Fruit fly (Drosophila melanogaster) whole organism, embryonic: ENCODE measurements around the gene alphaKap4.
A peak's percentile ranks its signal among the peaks of the same experiment; 100 is the strongest.

Source experiments
- CG10462 ChIP-seq: fragments of 200-800 bp; sonication (Bioruptor generic); optimal IDR thresholded peaks from 2 replicates; lab custom pipeline; 2016; ENCODE audit warnings: missing biosample characterization, missing genetic modification characterization
- CG10565 ChIP-seq: fragments of 200-800 bp; sonication (Bioruptor generic); optimal IDR thresholded peaks from 3 replicates; lab custom pipeline; 2016; ENCODE audit warnings: missing biosample characterization, mild to moderate bottlenecking, missing genetic modification characterization
- CG11398 ChIP-seq: fragments of 200-800 bp; sonication (Bioruptor generic); optimal IDR thresholded peaks from 2 replicates; lab custom pipeline; 2016; ENCODE audit warnings: missing biosample characterization, missing genetic modification characterization
- CG12744 ChIP-seq: fragments of 200-800 bp; sonication (Bioruptor generic); optimal IDR thresholded peaks from 2 replicates; lab custom pipeline; 2016; ENCODE audit warnings: missing biosample characterization, missing genetic modification characterization
- CG13123 ChIP-seq: fragments of 200-800 bp; sonication (Bioruptor generic); optimal IDR thresholded peaks from 2 replicates; lab custom pipeline; 2016; ENCODE audit warnings: missing biosample characterization, missing genetic modification characterization
- CG13424 ChIP-seq: fragments of 200-800 bp; sonication (Bioruptor generic); optimal IDR thresholded peaks from 2 replicates; lab custom pipeline; 2019; ENCODE audit warnings: missing biosample characterization, mild to moderate bottlenecking, missing genetic modification characterization, moderate library complexity
- CG15479 ChIP-seq: fragments of 200-800 bp; sonication (Bioruptor generic); optimal IDR thresholded peaks from 3 replicates; lab custom pipeline; 2019; ENCODE audit warnings: missing biosample characterization, mild to moderate bottlenecking, missing genetic modification characterization, moderate library complexity
- CG16813 ChIP-seq: fragments of 200-800 bp; sonication (Bioruptor generic); IDR thresholded peaks from 3 replicates; pipeline ENCODE4 v1.3.6; 2022; ENCODE audit warnings: missing biosample characterization, missing genetic modification characterization; ENCODE audit not compliant: partially characterized antibody
- CG16863 ChIP-seq: fragments of 200-800 bp; sonication (Bioruptor generic); optimal IDR thresholded peaks from 3 replicates; lab custom pipeline; 2016; ENCODE audit warnings: missing biosample characterization, missing genetic modification characterization
- CG17802 ChIP-seq: fragments of 200-800 bp; sonication (Bioruptor generic); optimal IDR thresholded peaks from 2 replicates; lab custom pipeline; 2018; ENCODE audit warnings: missing biosample characterization, mild to moderate bottlenecking, missing genetic modification characterization, moderate library complexity
- CG18619 ChIP-seq: fragments of 200-800 bp; sonication (Bioruptor generic); optimal IDR thresholded peaks from 3 replicates; lab custom pipeline; 2017; ENCODE audit warnings: missing biosample characterization, mild to moderate bottlenecking, missing genetic modification characterization
- CG2712 ChIP-seq: fragments of 200-800 bp; optimal IDR thresholded peaks from 3 replicates; lab custom pipeline; 2019; ENCODE audit warnings: missing biosample characterization, mild to moderate bottlenecking, missing genetic modification characterization, moderate library complexity
- CG2889 ChIP-seq: fragments of 200-800 bp; sonication (Bioruptor generic); IDR thresholded peaks from 3 replicates; pipeline ENCODE4 v1.3.6; 2022; ENCODE audit warnings: missing biosample characterization, missing genetic modification characterization
- CG3281 ChIP-seq: fragments of 200-800 bp; sonication (Bioruptor generic); optimal IDR thresholded peaks from 3 replicates; lab custom pipeline; 2017; ENCODE audit warnings: missing biosample characterization, mild to moderate bottlenecking, missing genetic modification characterization
- CG3995 ChIP-seq: fragments of 200-800 bp; sonication (Bioruptor generic); optimal IDR thresholded peaks from 3 replicates; lab custom pipeline; 2016; ENCODE audit warnings: missing biosample characterization, missing genetic modification characterization
- CG4328 ChIP-seq: fragments of 200-800 bp; sonication (Bioruptor generic); optimal IDR thresholded peaks from 3 replicates; lab custom pipeline; 2017; ENCODE audit warnings: missing biosample characterization, missing genetic modification reagents, missing genetic modification characterization
- CG4820 ChIP-seq: fragments of 200-800 bp; sonication (Bioruptor generic); optimal IDR thresholded peaks from 3 replicates; lab custom pipeline; 2016; ENCODE audit warnings: missing biosample characterization, missing genetic modification characterization
- CG6254 ChIP-seq: fragments of 200-800 bp; sonication (Bioruptor generic); optimal IDR thresholded peaks from 3 replicates; lab custom pipeline; 2017; ENCODE audit warnings: mild to moderate bottlenecking, missing biosample characterization, missing genetic modification reagents, missing genetic modification characterization
- CG7372 ChIP-seq: fragments of 200-800 bp; sonication (Bioruptor generic); IDR thresholded peaks from 2 replicates; pipeline ENCODE4 v1.3.6; 2022; ENCODE audit warnings: missing biosample characterization, missing genetic modification characterization
- CG7786 ChIP-seq: fragments of 200-800 bp; sonication (Bioruptor generic); optimal IDR thresholded peaks from 2 replicates; lab custom pipeline; 2016; ENCODE audit warnings: missing biosample characterization, missing genetic modification characterization
- CG7839 ChIP-seq: fragments of 200-800 bp; sonication (Bioruptor generic); optimal IDR thresholded peaks from 3 replicates; lab custom pipeline; 2018; ENCODE audit warnings: missing biosample characterization, mild to moderate bottlenecking, missing genetic modification characterization, moderate library complexity
- CG8089 ChIP-seq: fragments of 200-800 bp; sonication (Bioruptor generic); optimal IDR thresholded peaks from 3 replicates; lab custom pipeline; 2016; ENCODE audit warnings: missing biosample characterization, missing genetic modification characterization
- CG8944 ChIP-seq: fragments of 200-800 bp; sonication (Bioruptor generic); optimal IDR thresholded peaks from 3 replicates; lab custom pipeline; 2016; ENCODE audit warnings: missing biosample characterization, missing genetic modification characterization
- Dip2 ChIP-seq: fragments of 200-800 bp; sonication (Bioruptor generic); IDR thresholded peaks from 2 replicates; pipeline ENCODE4 v1.3.6; 2022; ENCODE audit warnings: missing biosample characterization, missing genetic modification characterization
- Dll ChIP-seq: fragments of 200-800 bp; sonication (Bioruptor generic); IDR thresholded peaks from 4 replicates; pipeline ENCODE4 v1.3.6; 2022; ENCODE audit warnings: missing biosample characterization, missing genetic modification characterization; ENCODE audit not compliant: partially characterized antibody
- Eip74EF ChIP-seq, 2 experiments: fragments of 200-800 bp in 1 of 2; fragments of >200 bp in 1 of 2; sonication (Bioruptor generic) in 1 of 2; optimal IDR thresholded peaks; 2 replicates each; lab custom pipeline; 2017 to 2019; ENCODE audit warnings: missing biosample characterization in 2 of 2, missing genetic modification characterization in 2 of 2, mild to moderate bottlenecking in 1 of 2, moderate library complexity in 1 of 2
- HLH4C ChIP-seq: fragments of 200-800 bp; sonication (Bioruptor generic); IDR thresholded peaks from 3 replicates; pipeline ENCODE4 v1.3.6; 2022; ENCODE audit warnings: missing biosample characterization, missing genetic modification characterization; ENCODE audit not compliant: partially characterized antibody
- Oli ChIP-seq: fragments of 200-800 bp; sonication (Bioruptor generic); optimal IDR thresholded peaks from 2 replicates; lab custom pipeline; 2018; ENCODE audit warnings: missing biosample characterization, mild to moderate bottlenecking, missing genetic modification characterization, moderate library complexity
- Stat92E ChIP-seq, 3 experiments: fragments of >200 bp in 2 of 3; fragments of 200-800 bp in 1 of 3; sonication (Bioruptor generic) in 1 of 3; optimal IDR thresholded peaks; 2 replicates each; lab custom pipeline; 2017 to 2019; ENCODE audit warnings: missing biosample characterization in 3 of 3, missing genetic modification characterization in 3 of 3, mild to moderate bottlenecking in 1 of 3, moderate library complexity in 1 of 3
- Taf1 ChIP-seq: fragments of 200-800 bp; sonication (Bioruptor generic); IDR thresholded peaks from 2 replicates; pipeline ENCODE4 v1.3.6; 2022; ENCODE audit warnings: missing biosample characterization, missing genetic modification characterization
- aop ChIP-seq: fragments of 200-800 bp; sonication (Bioruptor generic); IDR thresholded peaks from 2 replicates; pipeline ENCODE4 v1.3.6; 2022; ENCODE audit warnings: missing biosample characterization, missing genetic modification characterization
- bab2 ChIP-seq: fragments of 200-800 bp; sonication (Bioruptor generic); optimal IDR thresholded peaks from 2 replicates; lab custom pipeline; 2016; ENCODE audit warnings: missing biosample characterization, missing genetic modification characterization
- bcd ChIP-seq: fragments of 200-800 bp; sonication (Bioruptor generic); optimal IDR thresholded peaks from 2 replicates; lab custom pipeline; 2017; ENCODE audit warnings: missing biosample characterization, mild to moderate bottlenecking, missing genetic modification characterization
- cato ChIP-seq: fragments of 200-800 bp; sonication (Bioruptor generic); optimal IDR thresholded peaks from 2 replicates; lab custom pipeline; 2016; ENCODE audit warnings: missing biosample characterization, missing genetic modification characterization, borderline replicate concordance
- caup ChIP-seq: fragments of 200-800 bp; sonication (Bioruptor generic); optimal IDR thresholded peaks from 3 replicates; lab custom pipeline; 2017; ENCODE audit warnings: missing biosample characterization, mild to moderate bottlenecking, missing genetic modification characterization, moderate library complexity; ENCODE audit not compliant: severe bottlenecking
- croc ChIP-seq: fragments of 200-800 bp; sonication (Bioruptor generic); conservative IDR thresholded peaks from 3 replicates; pipeline ENCODE4 v1.3.6; 2022; ENCODE audit warnings: missing biosample characterization, missing genetic modification characterization
- dysf ChIP-seq: fragments of 200-800 bp; sonication (Bioruptor generic); IDR thresholded peaks from 3 replicates; pipeline ENCODE4 v1.3.6; 2022; ENCODE audit warnings: missing biosample characterization, missing genetic modification characterization
- emc ChIP-seq: fragments of 200-800 bp; sonication (Bioruptor generic); optimal IDR thresholded peaks from 2 replicates; lab custom pipeline; 2016; ENCODE audit warnings: missing biosample characterization, missing genetic modification characterization
- fd96Cb ChIP-seq: fragments of 200-800 bp; sonication (Bioruptor generic); optimal IDR thresholded peaks from 2 replicates; lab custom pipeline; 2018; ENCODE audit warnings: missing biosample characterization, mild to moderate bottlenecking, missing genetic modification characterization, moderate library complexity
- gem ChIP-seq: fragments of 200-800 bp; sonication (Bioruptor generic); optimal IDR thresholded peaks from 2 replicates; lab custom pipeline; 2019; ENCODE audit warnings: missing biosample characterization, mild to moderate bottlenecking, missing genetic modification characterization, moderate library complexity
- repo ChIP-seq: fragments of 200-800 bp; sonication (Bioruptor generic); optimal IDR thresholded peaks from 2 replicates; lab custom pipeline; 2016; ENCODE audit warnings: missing biosample characterization, missing genetic modification characterization
- run ChIP-seq: fragments of 200-800 bp; sonication (Bioruptor generic); optimal IDR thresholded peaks from 3 replicates; lab custom pipeline; 2018; ENCODE audit warnings: missing biosample characterization, mild to moderate bottlenecking, missing genetic modification characterization
- sd ChIP-seq: fragments of 200-800 bp; sonication (Bioruptor generic); optimal IDR thresholded peaks from 3 replicates; lab custom pipeline; 2018; ENCODE audit warnings: missing biosample characterization, mild to moderate bottlenecking, missing genetic modification characterization, moderate library complexity
- slp2 ChIP-seq: fragments of 200-800 bp; sonication (Bioruptor generic); optimal IDR thresholded peaks from 2 replicates; lab custom pipeline; 2016; ENCODE audit warnings: missing biosample characterization, missing genetic modification characterization
- twi ChIP-seq: fragments of 200-800 bp; optimal IDR thresholded peaks from 2 replicates; lab custom pipeline; 2019; ENCODE audit warnings: missing biosample characterization, mild to moderate bottlenecking, missing genetic modification characterization, moderate library complexity
- vvl ChIP-seq: fragments of 200-800 bp; sonication (Bioruptor generic); IDR thresholded peaks from 2 replicates; pipeline ENCODE4 v1.3.6; 2022; ENCODE audit warnings: missing biosample characterization, missing genetic modification characterization
- yki ChIP-seq: fragments of >200 bp; optimal IDR thresholded peaks from 3 replicates; lab custom pipeline; 2018
- zen ChIP-seq: fragments of 200-800 bp; sonication (Bioruptor generic); optimal IDR thresholded peaks from 3 replicates; lab custom pipeline; 2018; ENCODE audit warnings: missing biosample characterization, mild to moderate bottlenecking, missing genetic modification characterization, moderate library complexity

Gene alphaKap4

dm6 chr3L:5993701-5994499 is 16.9 kb downstream of the alphaKap4 start (continued):
- no peak for TF ChIP-seq Dip2 (GFP tag; lab: Robert Waterston, UW)
- no peak for TF ChIP-seq repo
- TF ChIP-seq slp2 = no peak
- peak; percentile 89 for TF ChIP-seq zen (tag; lab: Kevin White, UChicago)
- TF ChIP-seq run = no peak
- TF ChIP-seq CG7786 (GFP tag; lab: Kevin White, UChicago) = no peak
- no peak for TF ChIP-seq CG4328 (GFP tag; lab: Kevin White, UChicago)
- peak; percentile 64 for TF ChIP-seq gem (tag; lab: Kevin White, UChicago)
- no peak for TF ChIP-seq Stat92E (GFP tag; optimal IDR thresholded peaks at IDR 0.05; lab: Kevin White, UChicago)
- TF ChIP-seq Dll (GFP tag; lab: Robert Waterston, UW) = peak; percentile 60
- TF ChIP-seq bcd (GFP tag; lab: Kevin White, UChicago) = no peak
- no peak for TF ChIP-seq CG17802 (tag; lab: Kevin White, UChicago)
- TF ChIP-seq CG16813 = 0 out of 3 replicates have a peak, but pooled peaks have one; percentile 32
- TF ChIP-seq CG16863 (GFP tag; lab: Kevin White, UChicago) = no peak
- no peak for TF ChIP-seq HLH4C (GFP tag; lab: Robert Waterston, UW)
- peak; percentile 4 for TF ChIP-seq fd96Cb (tag; lab: Kevin White, UChicago)
- TF ChIP-seq Eip74EF (GFP tag; optimal IDR thresholded peaks at IDR 0.05; lab: Kevin White, UChicago) = no peak
- no peak for TF ChIP-seq aop (GFP tag; lab: Robert Waterston, UW)
- TF ChIP-seq CG11398 = no peak
- TF ChIP-seq CG8089 (GFP tag; lab: Kevin White, UChicago) = no peak
- no peak for TF ChIP-seq Taf1
- TF ChIP-seq caup (GFP tag; lab: Kevin White, UChicago) = no peak
- TF ChIP-seq CG8944 = no peak
- peak; percentile 12 for TF ChIP-seq Oli (tag; lab: Kevin White, UChicago)
- TF ChIP-seq bab2 = no peak
- no peak for TF ChIP-seq CG10565 (GFP tag; lab: Kevin White, UChicago)
- TF ChIP-seq CG13424 (tag; lab: Kevin White, UChicago) = peak; percentile 8
- TF ChIP-seq yki (lab: Kevin White, UChicago) = no peak
- peak; percentile 30; the same call in 2 of the 3 replicates for TF ChIP-seq croc (GFP tag; lab: Robert Waterston, UW)
- no peak for TF ChIP-seq CG3995 (GFP tag; lab: Kevin White, UChicago)
- no peak for TF ChIP-seq dysf
- TF ChIP-seq CG3281 = no peak
- peak; percentile 99 for TF ChIP-seq twi (tag; lab: Kevin White, UChicago)
- TF ChIP-seq CG18619 (GFP tag; lab: Kevin White, UChicago) = no peak
- no peak for TF ChIP-seq cato (GFP tag; lab: Kevin White, UChicago)
- no peak for TF ChIP-seq CG4820 (GFP tag; lab: Kevin White, UChicago)
- peak; percentile 72 for TF ChIP-seq CG2712 (tag; lab: Kevin White, UChicago)
- TF ChIP-seq CG12744 (GFP tag; lab: Kevin White, UChicago) = no peak
- no peak for TF ChIP-seq emc
- TF ChIP-seq vvl (GFP tag; lab: Robert Waterston, UW) = 0 out of 2 replicates have a peak, but pooled peaks have one; percentile 31
- TF ChIP-seq CG10462 (GFP tag; lab: Kevin White, UChicago) = no peak
- TF ChIP-seq CG2889 (GFP tag; lab: Robert Waterston, UW) = no peak
- TF ChIP-seq CG13123 (GFP tag; lab: Kevin White, UChicago) = no peak
- peak; percentile 41 for TF ChIP-seq CG15479 (GFP tag; lab: Kevin White, UChicago)
- TF ChIP-seq CG6254 (GFP tag; lab: Kevin White, UChicago) = no peak
- no peak for TF ChIP-seq sd (tag; lab: Kevin White, UChicago)
- TF ChIP-seq CG7839 (tag; lab: Kevin White, UChicago) = peak; percentile 33
- no peak for TF ChIP-seq CG7372 (GFP tag; lab: Robert Waterston, UW)
